Worm (Caenorhabditis elegans): ENCODE measurements around the gene cht-3.

- TF ChIP-seq unc-39 (tag; optimal IDR thresholded peaks at IDR 0.05) (no peak), nhr-28 (tag; optimal IDR thresholded peaks at IDR 0.05) (peak; percentile 90), pqm-1 (tag; optimal IDR thresholded peaks at IDR 0.05) (peak; percentile 92), cey-2 (tag; optimal IDR thresholded peaks at IDR 0.05; ENCODE audit: borderline replicate concordance, insufficient read depth) (peak; percentile 62), T20F7.1 (GFP tag; optimal IDR thresholded peaks at IDR 0.05) (peak; percentile 36), pha-4 (GFP tag; IDR thresholded peaks at IDR 0.05) (0 out of 2 replicates have a peak, but pooled peaks have one; percentile 43), pha-4 (tag; optimal IDR thresholded peaks at IDR 0.05) (no peak), fos-1 (tag; optimal IDR thresholded peaks at IDR 0.05) (no peak), gei-8 (GFP tag; optimal IDR thresholded peaks at IDR 0.05) (peak; percentile 85), ama-1 (optimal IDR thresholded peaks at IDR 0.05) (no peak), Y5F2A.4 (GFP tag; optimal IDR thresholded peaks at IDR 0.05) (no peak), set-16 (GFP tag; IDR thresholded peaks at IDR 0.05) (no peak)
These were observed 44.3 kb downstream of the cht-3 start for ce11 chrIV:7047762-7048178.
